Fruit fly (Drosophila melanogaster): ENCODE measurements around the gene FMRFaR.

FMRFaR gene

dm6 chr3L:3052110-3052871, 50.8 kb downstream of the FMRFaR start, which contains the start of gene CG1271 (continued):
- peak; percentile 59 for TF ChIP-seq CG15601 (tag; optimal IDR thresholded peaks at IDR 0.05)
- TF ChIP-seq vfl (GFP tag; optimal IDR thresholded peaks at IDR 0.05): peak; percentile 39
- peak; percentile 66 for TF ChIP-seq CG7786 (GFP tag; optimal IDR thresholded peaks at IDR 0.05)
- no peak for TF ChIP-seq CG4360 (GFP tag; IDR thresholded peaks at IDR 0.05)
- TF ChIP-seq CG8359 (GFP tag; optimal IDR thresholded peaks at IDR 0.05; ENCODE audit: borderline replicate concordance): no peak
- no peak for TF ChIP-seq CG43689 (GFP tag; IDR thresholded peaks at IDR 0.05)
- no peak for TF ChIP-seq Spps (tag; optimal IDR thresholded peaks at IDR 0.05)
- TF ChIP-seq tx (GFP tag; optimal IDR thresholded peaks at IDR 0.05): peak; percentile 58
- peak; percentile 59; the same call in 2 of the 3 replicates for TF ChIP-seq tgo (GFP tag; IDR thresholded peaks at IDR 0.05)
- TF ChIP-seq Lhr (GFP tag; optimal IDR thresholded peaks at IDR 0.05): peak; percentile 32
- TF ChIP-seq CG6683 (GFP tag; optimal IDR thresholded peaks at IDR 0.05): peak; percentile 26
- TF ChIP-seq org-1 (GFP tag; optimal IDR thresholded peaks at IDR 0.05): peak; percentile 13
- TF ChIP-seq CG4617 (GFP tag; optimal IDR thresholded peaks at IDR 0.05; ENCODE audit: borderline replicate concordance): peak; percentile 58
- TF ChIP-seq dimm (GFP tag; IDR thresholded peaks at IDR 0.05): no peak
- peak; percentile 81 for TF ChIP-seq CG2678 (tag; optimal IDR thresholded peaks at IDR 0.05)
- TF ChIP-seq CG9797 (GFP tag; optimal IDR thresholded peaks at IDR 0.05): peak; percentile 76
- peak; percentile 21; the same call in 1 of the 2 replicates for TF ChIP-seq Taf1 (GFP tag; IDR thresholded peaks at IDR 0.05)
- peak; percentile 52 for TF ChIP-seq CG3163 (GFP tag; optimal IDR thresholded peaks at IDR 0.05)
- TF ChIP-seq Ets97D (GFP tag; optimal IDR thresholded peaks at IDR 0.05): peak; percentile 71
- peak; percentile 51 for TF ChIP-seq CG5245 (GFP tag; optimal IDR thresholded peaks at IDR 0.05)
- no peak for TF ChIP-seq ap (GFP tag; IDR thresholded peaks at IDR 0.05)
- TF ChIP-seq HLH54F (GFP tag; optimal IDR thresholded peaks at IDR 0.05): peak; percentile 72
- peak; percentile 32 for TF ChIP-seq CG5180 (GFP tag; optimal IDR thresholded peaks at IDR 0.05)
- TF ChIP-seq CG2116 (GFP tag; optimal IDR thresholded peaks at IDR 0.05): peak; percentile 92
- TF ChIP-seq fd96Cb (tag; optimal IDR thresholded peaks at IDR 0.05): peak; percentile 32
- TF ChIP-seq CG33213 (GFP tag; optimal IDR thresholded peaks at IDR 0.05): peak; percentile 60
- TF ChIP-seq CG11560 (tag; IDR thresholded peaks at IDR 0.05): no peak
- TF ChIP-seq grau (tag; optimal IDR thresholded peaks at IDR 0.05): peak; percentile 68
- no peak for TF ChIP-seq fd3F (GFP tag; optimal IDR thresholded peaks at IDR 0.05)
- peak; percentile 17; the same call in 1 of the 2 replicates for TF ChIP-seq Scr (GFP tag; IDR thresholded peaks at IDR 0.05; ENCODE audit: partially characterized antibody)
- TF ChIP-seq CG10366 (GFP tag; IDR thresholded peaks at IDR 0.05): no peak; the same call in 1 of the 2 replicates
- TF ChIP-seq sc (optimal IDR thresholded peaks at IDR 0.05): no peak
- no peak for TF ChIP-seq sc (GFP tag; optimal IDR thresholded peaks at IDR 0.05)
- no peak for TF ChIP-seq bigmax (GFP tag; optimal IDR thresholded peaks at IDR 0.05)
- peak; percentile 51; the same call in 1 of the 2 replicates for TF ChIP-seq CG13287 (GFP tag; IDR thresholded peaks at IDR 0.05; ENCODE audit: partially characterized antibody)
- TF ChIP-seq Oaz (GFP tag; IDR thresholded peaks at IDR 0.05): no peak
- peak; percentile 92 for TF ChIP-seq Dp (GFP tag; optimal IDR thresholded peaks at IDR 0.05)
- TF ChIP-seq CG7928 (GFP tag; optimal IDR thresholded peaks at IDR 0.05): peak; percentile 80
- TF ChIP-seq kah (GFP tag; optimal IDR thresholded peaks at IDR 0.05): peak; percentile 59
- no peak for TF ChIP-seq zen2 (GFP tag; IDR thresholded peaks at IDR 0.05; ENCODE audit: partially characterized antibody)
- no peak for TF ChIP-seq sima (GFP tag; optimal IDR thresholded peaks at IDR 0.05)
- TF ChIP-seq gfzf (GFP tag; optimal IDR thresholded peaks at IDR 0.05): peak; percentile 59
- no peak for TF ChIP-seq p53 (GFP tag; optimal IDR thresholded peaks at IDR 0.05)
- peak; percentile 33 for TF ChIP-seq CG31388 (GFP tag; optimal IDR thresholded peaks at IDR 0.05)
- TF ChIP-seq Oli (tag; optimal IDR thresholded peaks at IDR 0.05): no peak
- peak; percentile 77 for TF ChIP-seq ems (GFP tag; optimal IDR thresholded peaks at IDR 0.05)
- no peak for TF ChIP-seq sim (GFP tag; IDR thresholded peaks at IDR 0.05)
- TF ChIP-seq BtbVII (GFP tag; optimal IDR thresholded peaks at IDR 0.05): peak; percentile 32
- no peak for TF ChIP-seq Abd-B (GFP tag; optimal IDR thresholded peaks at IDR 0.05)
